Worm (Caenorhabditis elegans): ENCODE data around the gene sfxn-5.

Gene sfxn-5

DNA sequence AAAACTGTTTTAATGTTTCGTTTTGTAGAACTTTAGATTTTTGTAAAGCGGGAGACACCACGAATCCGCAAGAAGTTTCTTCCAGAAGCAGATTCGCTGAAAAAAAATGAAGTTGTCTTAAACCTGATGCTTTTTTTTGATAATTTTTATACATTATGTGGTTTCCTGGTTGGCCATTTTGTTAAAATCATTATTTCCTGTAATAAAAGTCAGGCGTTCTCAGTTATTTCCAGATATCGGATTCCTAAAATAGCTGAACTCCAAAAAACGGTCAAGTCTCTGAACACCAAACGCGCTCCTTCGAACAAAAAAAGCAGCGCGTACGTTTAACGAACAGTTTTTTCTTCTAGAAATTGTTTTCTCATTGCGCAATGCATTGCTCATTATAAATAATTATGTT is 32.5 kb upstream of the sfxn-5 start (continued):
- peak; percentile 64 for TF ChIP-seq rnt-1 (tag; optimal IDR thresholded peaks at IDR 0.05)
- peak; percentile 79 for TF ChIP-seq lim-6 (tag; optimal IDR thresholded peaks at IDR 0.05)
- no peak for TF ChIP-seq fkh-6 (tag; optimal IDR thresholded peaks at IDR 0.05)

DNA sequence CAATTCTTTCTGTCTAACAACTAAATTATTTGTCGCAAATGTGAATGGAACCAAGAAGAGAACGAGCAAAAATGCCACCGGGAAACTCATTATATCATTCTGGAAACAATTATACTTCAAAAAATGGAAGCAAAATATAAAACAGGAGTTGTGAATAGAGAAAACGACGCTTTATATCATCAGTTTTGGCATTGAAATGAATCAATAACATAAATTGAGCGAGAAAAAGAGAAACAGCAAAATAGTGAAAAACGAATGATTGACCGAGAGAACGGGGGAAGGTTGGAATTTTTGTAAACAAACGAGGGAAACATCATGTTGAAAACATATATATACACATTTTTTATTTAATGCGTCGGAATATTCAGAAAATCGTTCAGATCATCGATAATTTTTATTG is 32.0 kb upstream of the sfxn-5 start, which contains the start of gene ctns-1:
Gene ctns-1, minus strand, starts transcription at position 101 of the 400 bp plus-strand sequence.
- TF ChIP-seq pqm-1 (tag; optimal IDR thresholded peaks at IDR 0.05): no peak
- no peak for TF ChIP-seq ceh-14 (tag; optimal IDR thresholded peaks at IDR 0.05)
- TF ChIP-seq fkh-6 (tag; optimal IDR thresholded peaks at IDR 0.05): no peak
- no peak for TF ChIP-seq pag-3 (tag; optimal IDR thresholded peaks at IDR 0.05; ENCODE audit: borderline replicate concordance)
- TF ChIP-seq npax-4 (tag; optimal IDR thresholded peaks at IDR 0.05): no peak
- TF ChIP-seq rnt-1 (tag; optimal IDR thresholded peaks at IDR 0.05): no peak
- no peak for TF ChIP-seq elt-4 (tag; optimal IDR thresholded peaks at IDR 0.05)
- no peak for TF ChIP-seq ttx-3 (tag; optimal IDR thresholded peaks at IDR 0.05)
- no peak for TF ChIP-seq unc-42 (tag; optimal IDR thresholded peaks at IDR 0.05)
- TF ChIP-seq odd-2 (tag; optimal IDR thresholded peaks at IDR 0.05): no peak
- no peak for TF ChIP-seq dve-1 (tag; optimal IDR thresholded peaks at IDR 0.05)

DNA sequence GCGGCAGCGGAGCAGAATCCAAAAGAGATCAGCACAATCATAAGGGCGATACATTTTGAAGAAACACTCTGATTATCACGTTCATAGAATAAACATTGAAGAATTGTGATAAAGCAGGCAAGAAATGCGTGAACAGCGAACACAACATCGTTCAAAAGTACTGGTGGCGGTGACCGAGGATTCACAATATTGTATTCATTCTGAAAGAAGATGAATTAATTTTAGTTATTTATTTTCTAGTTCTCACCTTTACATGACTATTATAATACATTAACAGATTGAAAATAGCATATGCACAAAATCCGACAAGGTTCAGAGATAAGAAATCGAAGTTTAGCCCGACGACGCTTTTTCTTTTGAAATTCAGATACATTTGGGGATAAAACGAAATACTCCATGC is 31.1 kb upstream of the sfxn-5 start:
- TF ChIP-seq pax-1 (tag; optimal IDR thresholded peaks at IDR 0.05) (no peak), ceh-22 (tag; optimal IDR thresholded peaks at IDR 0.05) (no peak), pat-9 (tag; optimal IDR thresholded peaks at IDR 0.05) (no peak), syd-9 (tag; optimal IDR thresholded peaks at IDR 0.05) (no peak), elt-4 (tag; optimal IDR thresholded peaks at IDR 0.05) (no peak)

ce11 chrII:8131413-8131966 is 26.6 kb upstream of the sfxn-5 start:
- TF ChIP-seq hlh-13 (GFP tag; optimal IDR thresholded peaks at IDR 0.05) (no peak), unc-42 (tag; optimal IDR thresholded peaks at IDR 0.05) (peak; percentile 8), ceh-18 (tag; optimal IDR thresholded peaks at IDR 0.05) (peak; percentile 5), dmd-4 (tag; optimal IDR thresholded peaks at IDR 0.05; ENCODE audit: borderline replicate concordance) (no peak), nfya-1 (tag; optimal IDR thresholded peaks at IDR 0.05) (peak; percentile 16), elt-4 (tag; optimal IDR thresholded peaks at IDR 0.05) (peak; percentile 43), fkh-6 (tag; optimal IDR thresholded peaks at IDR 0.05) (peak; percentile 3), ceh-6 (GFP tag; optimal IDR thresholded peaks at IDR 0.05) (peak; percentile 35)

DNA sequence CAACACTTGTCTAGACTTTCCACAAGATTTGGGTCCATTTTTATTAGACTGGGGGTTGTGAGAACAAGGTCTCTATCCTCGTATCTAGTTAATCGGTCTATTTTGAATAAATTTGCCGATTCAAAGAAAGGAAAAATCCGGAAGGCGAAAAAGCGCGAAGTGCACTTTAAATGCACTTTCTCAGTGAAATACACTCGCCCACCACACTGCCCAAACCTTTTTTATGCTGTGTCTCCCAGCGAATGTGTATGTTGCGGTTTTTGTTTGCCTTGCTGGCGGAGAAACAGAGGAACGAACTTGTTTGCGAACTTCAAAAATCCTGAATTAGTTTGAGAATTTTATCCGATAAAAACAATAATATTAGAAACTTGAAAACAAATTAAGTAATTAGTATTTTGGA is 25.9 kb upstream of the sfxn-5 start:
- TF ChIP-seq fkh-10 (GFP tag; optimal IDR thresholded peaks at IDR 0.05) (no peak), ref-2 (tag; optimal IDR thresholded peaks at IDR 0.05) (peak; percentile 4)

DNA sequence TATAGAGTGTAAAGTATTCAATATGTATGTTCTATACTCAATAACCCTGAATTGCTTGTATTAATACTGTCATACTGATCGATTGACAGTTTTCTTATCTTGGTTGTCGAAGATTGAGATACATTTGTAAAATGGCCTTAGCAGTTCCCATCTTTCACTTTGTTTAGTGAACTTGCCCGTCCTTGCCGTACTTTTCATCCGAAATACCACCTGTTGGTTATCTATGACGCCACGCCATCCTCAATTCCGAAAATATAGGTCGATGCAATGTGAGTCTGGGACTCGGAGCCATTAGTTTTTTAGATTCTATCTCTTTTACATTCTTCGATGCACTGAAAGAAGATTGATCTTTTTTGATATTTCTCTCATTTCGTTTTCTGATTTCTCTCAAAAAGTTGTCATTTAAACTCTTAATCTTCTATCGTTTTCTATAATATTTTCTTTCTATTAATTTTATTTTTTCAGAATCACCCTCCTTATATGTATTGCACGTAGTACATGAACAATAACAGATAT is 24.7 kb upstream of the sfxn-5 start, which contains the start of gene ulp-4:
Gene ulp-4, plus strand, starts transcription at position 466 of the 516 bp plus-strand sequence.
- TF ChIP-seq ceh-31 (tag; optimal IDR thresholded peaks at IDR 0.05): no peak
- TF ChIP-seq ahr-1 (tag; optimal IDR thresholded peaks at IDR 0.05): no peak
- TF ChIP-seq ceh-48 (tag; optimal IDR thresholded peaks at IDR 0.05): no peak
- no peak for TF ChIP-seq ttx-3 (tag; optimal IDR thresholded peaks at IDR 0.05)
- no peak for TF ChIP-seq ceh-30 (tag; optimal IDR thresholded peaks at IDR 0.05)
- TF ChIP-seq dve-1 (tag; optimal IDR thresholded peaks at IDR 0.05): no peak
- no peak for TF ChIP-seq ama-1 (optimal IDR thresholded peaks at IDR 0.05)
- TF ChIP-seq pha-4 (tag; optimal IDR thresholded peaks at IDR 0.05): no peak
- TF ChIP-seq dmd-4 (tag; optimal IDR thresholded peaks at IDR 0.05; ENCODE audit: borderline replicate concordance): no peak
- TF ChIP-seq lim-6 (tag; optimal IDR thresholded peaks at IDR 0.05): no peak

DNA sequence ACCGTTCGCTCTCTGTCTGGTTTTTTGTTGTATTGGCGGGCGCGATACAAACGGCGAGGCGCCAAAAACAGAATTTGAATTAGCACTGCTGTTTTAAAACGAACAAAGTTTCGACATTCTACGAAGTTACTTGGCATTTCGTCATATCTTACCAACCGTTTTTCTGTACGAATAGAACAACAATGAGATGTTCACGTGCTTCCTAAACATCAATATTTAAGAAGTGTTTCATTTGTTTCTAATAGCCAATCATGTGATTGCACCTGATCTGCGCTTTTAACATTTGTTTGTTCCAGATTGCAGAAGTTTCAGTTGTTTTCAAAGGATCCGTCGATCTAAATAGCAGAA is 24.2 kb upstream of the sfxn-5 start:
- TF ChIP-seq madf-2 (tag; optimal IDR thresholded peaks at IDR 0.05): no peak
- TF ChIP-seq hlh-15 (tag; optimal IDR thresholded peaks at IDR 0.05): no peak
- no peak for TF ChIP-seq T23F11.4 (GFP tag; optimal IDR thresholded peaks at IDR 0.05)
- no peak for TF ChIP-seq rnt-1 (tag; optimal IDR thresholded peaks at IDR 0.05)
- TF ChIP-seq gmeb-2 (tag; optimal IDR thresholded peaks at IDR 0.05): no peak
- no peak for TF ChIP-seq odd-2 (tag; optimal IDR thresholded peaks at IDR 0.05)
- no peak for TF ChIP-seq ets-4 (tag; optimal IDR thresholded peaks at IDR 0.05)
- no peak for TF ChIP-seq nfya-1 (tag; optimal IDR thresholded peaks at IDR 0.05)
- no peak for TF ChIP-seq che-1 (tag; optimal IDR thresholded peaks at IDR 0.05)
- no peak for TF ChIP-seq ceh-2 (tag; optimal IDR thresholded peaks at IDR 0.05)
- TF ChIP-seq lim-6 (tag; optimal IDR thresholded peaks at IDR 0.05): no peak
- TF ChIP-seq lin-11 (tag; optimal IDR thresholded peaks at IDR 0.05): no peak
- no peak for TF ChIP-seq unc-86 (tag; optimal IDR thresholded peaks at IDR 0.05)
- TF ChIP-seq ceh-48 (tag; optimal IDR thresholded peaks at IDR 0.05): no peak
- TF ChIP-seq pros-1 (tag; optimal IDR thresholded peaks at IDR 0.05): no peak
- TF ChIP-seq pag-3 (tag; optimal IDR thresholded peaks at IDR 0.05; ENCODE audit: borderline replicate concordance): no peak
- TF ChIP-seq fax-1 (tag; optimal IDR thresholded peaks at IDR 0.05): no peak
- no peak for TF ChIP-seq pax-1 (tag; optimal IDR thresholded peaks at IDR 0.05)
- TF ChIP-seq syd-9 (tag; optimal IDR thresholded peaks at IDR 0.05): no peak
- no peak for TF ChIP-seq unc-42 (tag; optimal IDR thresholded peaks at IDR 0.05)

Data from whole organism, late embryonic.